Worm (Caenorhabditis elegans): Measurements from ENCODE around the gene sru-45.

DNA sequence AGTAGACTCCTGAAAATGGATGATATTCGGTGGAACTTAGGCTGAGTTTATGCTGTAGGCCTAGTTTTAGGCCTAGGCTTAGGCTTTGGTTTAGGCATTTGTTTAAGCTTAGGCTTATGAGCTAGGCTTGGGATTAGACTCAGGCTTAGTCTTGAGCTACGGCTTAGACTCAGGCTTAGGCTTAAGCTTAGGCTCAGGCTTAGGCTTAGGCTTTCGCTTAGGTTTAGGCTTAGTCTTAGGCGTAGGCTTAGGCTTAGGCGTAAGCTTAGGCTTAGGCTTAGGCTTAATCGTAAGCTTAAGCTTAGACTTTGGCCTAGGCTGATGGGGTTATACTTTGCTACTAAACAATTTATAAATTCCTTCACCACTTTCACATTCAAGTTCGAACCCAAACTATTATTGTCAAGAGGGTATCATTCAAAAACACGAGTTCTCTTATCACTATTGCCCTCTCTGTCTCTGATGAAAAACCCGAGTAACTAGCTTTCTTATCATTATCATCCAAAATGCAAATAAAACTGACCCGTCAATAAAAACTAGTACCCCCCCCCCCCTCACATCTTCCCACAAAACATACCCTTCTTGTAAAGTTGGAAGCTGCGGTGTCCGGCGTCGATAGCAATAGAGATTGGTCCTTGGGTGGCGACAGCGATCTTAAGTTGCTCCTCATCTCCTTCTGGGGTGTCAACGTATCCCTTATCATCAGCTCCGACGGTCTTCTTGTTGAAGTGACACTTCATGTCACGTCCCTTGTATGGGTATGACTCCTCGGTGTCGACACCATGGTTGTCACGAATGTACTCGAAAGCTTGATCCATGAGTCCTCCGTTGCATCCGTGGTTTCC, 27.4 kb downstream of the sru-45 start:
- no peak for TF ChIP-seq F10E7.11 (tag; optimal IDR thresholded peaks at IDR 0.05)
- TF ChIP-seq fkh-3 (tag; optimal IDR thresholded peaks at IDR 0.05) = no peak

Measured in whole organism, young adult.